Worm (Caenorhabditis elegans): Measurements from ENCODE around the gene C44C10.15.

The C44C10.15 gene

DNA sequence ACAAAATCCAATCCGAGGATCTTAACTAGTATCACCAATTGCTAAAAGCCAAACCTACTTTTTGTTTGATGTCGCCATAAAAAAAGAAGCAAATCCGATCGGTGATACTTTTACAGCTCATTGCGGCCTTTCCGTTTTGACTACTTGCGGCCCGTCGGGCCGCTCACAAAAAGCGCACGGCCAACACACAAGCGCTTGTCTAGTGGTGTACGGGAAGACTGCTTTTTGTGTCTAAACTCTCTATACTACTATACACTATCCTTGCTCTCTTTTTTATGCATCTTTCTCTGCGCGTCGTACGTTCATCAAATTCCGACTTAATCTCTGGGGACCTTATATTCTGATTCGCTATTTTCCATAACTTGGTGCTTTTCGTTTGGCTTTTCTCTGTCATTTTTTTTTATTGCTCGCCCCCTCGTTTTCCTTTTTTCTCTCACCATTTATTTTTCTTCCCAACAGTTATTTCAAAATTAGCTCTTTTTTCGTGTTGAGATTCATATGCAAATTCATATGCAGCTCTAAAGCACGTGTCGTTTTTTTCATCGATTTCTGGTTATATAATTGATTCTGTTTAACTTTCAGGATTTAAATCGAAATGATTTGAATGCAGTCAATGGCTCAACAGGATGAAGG is 33.5 kb downstream of the C44C10.15 start, which contains the start of gene noca-2 (continued):
- TF ChIP-seq aha-1 (tag), result peak; percentile 45
- TF ChIP-seq dmd-6 (GFP tag; IDR thresholded peaks at IDR 0.05), result peak; percentile 36
- peak; percentile 33 for TF ChIP-seq rbr-2 (tag; optimal IDR thresholded peaks at IDR 0.05)
- TF ChIP-seq nhr-10 (tag; optimal IDR thresholded peaks at IDR 0.05), result no peak
- TF ChIP-seq ZK546.5 (tag; optimal IDR thresholded peaks at IDR 0.05), result no peak
- no peak for TF ChIP-seq saeg-2 (GFP tag; IDR thresholded peaks at IDR 0.05)

DNA sequence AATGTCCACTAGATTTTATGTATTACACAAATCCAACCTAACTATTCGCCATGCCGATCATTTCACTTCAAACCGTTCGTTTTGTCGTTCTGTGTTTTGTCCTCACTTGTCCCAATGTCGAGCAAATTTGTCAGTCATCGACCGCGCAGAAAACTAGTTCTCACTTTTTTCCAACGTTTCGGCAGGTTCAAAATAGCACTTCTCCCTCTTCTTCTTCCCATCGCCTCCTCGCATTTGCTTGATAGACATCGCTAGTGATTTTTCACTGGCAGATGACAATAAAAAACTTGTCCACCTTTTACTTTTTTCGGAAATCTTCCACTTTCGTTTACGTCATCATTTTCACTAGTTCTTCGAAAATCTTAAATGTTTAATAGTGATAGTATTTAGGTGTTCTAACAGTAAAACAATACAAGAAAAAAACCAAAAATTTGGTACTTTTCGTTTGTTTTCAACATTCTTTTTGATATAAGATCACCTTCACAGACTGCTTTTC is 34.6 kb downstream of the C44C10.15 start:
- TF ChIP-seq ZK337.2 (GFP tag; IDR thresholded peaks at IDR 0.05) (no peak), dmd-6 (GFP tag; IDR thresholded peaks at IDR 0.05) (no peak), aha-1 (tag) (peak; percentile 61)

DNA sequence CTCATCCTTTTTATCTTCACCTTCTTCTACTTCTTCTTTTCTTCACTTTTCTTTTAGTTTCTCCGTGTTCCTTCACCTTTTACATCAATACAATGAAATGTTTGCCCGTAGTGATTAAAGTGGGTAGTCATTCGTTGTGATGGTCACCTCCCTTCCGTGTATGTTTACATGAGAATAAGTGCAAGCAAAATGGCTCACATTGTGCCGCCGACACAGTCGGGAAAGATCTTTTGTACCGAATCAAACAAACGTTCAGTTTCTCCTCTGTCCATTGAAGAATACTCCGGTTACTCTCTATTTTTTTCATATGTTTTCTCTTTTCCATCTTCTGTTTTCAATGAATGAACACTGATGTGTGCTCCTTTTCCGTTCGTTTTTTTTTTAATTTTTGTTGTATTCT is 36.0 kb downstream of the C44C10.15 start:
- TF ChIP-seq daf-16 (GFP tag; optimal IDR thresholded peaks at IDR 0.05) (no peak), daf-16 (tag; optimal IDR thresholded peaks at IDR 0.05) (peak; percentile 52), D1046.2 (GFP tag; IDR thresholded peaks at IDR 0.05) (no peak), T20F7.1 (GFP tag; optimal IDR thresholded peaks at IDR 0.05) (no peak), mes-2 (tag; optimal IDR thresholded peaks at IDR 0.05; ENCODE audit: poor library complexity, severe bottlenecking) (peak; percentile 9), nhr-6 (tag; optimal IDR thresholded peaks at IDR 0.05) (no peak), dve-1 (tag; optimal IDR thresholded peaks at IDR 0.05; ENCODE audit: insufficient read depth) (peak; percentile 8), ctbp-1 (GFP tag; IDR thresholded peaks at IDR 0.05) (no peak), lsy-2 (tag; optimal IDR thresholded peaks at IDR 0.05) (no peak), ztf-7 (tag; optimal IDR thresholded peaks at IDR 0.05) (no peak), R02D3.7 (tag; optimal IDR thresholded peaks at IDR 0.05) (no peak), dmd-8 (GFP tag; IDR thresholded peaks at IDR 0.05) (no peak), F49E8.2 (tag; optimal IDR thresholded peaks at IDR 0.05; ENCODE audit: borderline replicate concordance) (no peak), duxl-1 (tag; optimal IDR thresholded peaks at IDR 0.05; ENCODE audit: poor library complexity) (no peak), lin-1 (GFP tag; IDR thresholded peaks at IDR 0.05) (no peak), F37D6.2 (tag; optimal IDR thresholded peaks at IDR 0.05) (no peak), pha-4 (GFP tag; IDR thresholded peaks at IDR 0.05) (no peak), pha-4 (tag; optimal IDR thresholded peaks at IDR 0.05) (peak; percentile 62), arid-1 (GFP tag; conservative IDR thresholded peaks at IDR 0.05) (no peak), nhr-42 (GFP tag; IDR thresholded peaks at IDR 0.05) (no peak), pqm-1 (tag; optimal IDR thresholded peaks at IDR 0.05) (no peak), nhr-48 (tag; optimal IDR thresholded peaks at IDR 0.05) (no peak), aha-1 (tag) (peak; percentile 53), ZK337.2 (GFP tag; IDR thresholded peaks at IDR 0.05) (no peak)

DNA sequence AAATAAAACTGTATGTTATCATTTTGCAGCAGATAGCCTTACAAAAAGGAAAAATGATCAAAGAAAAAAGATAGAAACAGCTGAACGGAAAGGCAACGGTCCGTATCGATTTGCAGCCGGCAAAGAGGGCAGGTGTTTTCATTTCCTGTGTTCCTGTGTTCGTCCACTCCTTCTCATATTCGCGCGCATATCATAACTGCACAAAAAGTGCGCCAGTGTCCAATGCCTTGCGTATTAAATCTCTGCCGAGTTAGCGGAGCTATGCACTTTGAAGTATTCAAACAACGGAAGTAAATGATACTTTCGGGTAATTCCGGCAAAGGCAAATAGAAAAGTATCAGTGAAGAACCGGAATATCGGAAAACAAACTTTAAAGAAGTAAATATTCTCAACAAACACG is 37.6 kb downstream of the C44C10.15 start:
- TF ChIP-seq mes-2 (tag; optimal IDR thresholded peaks at IDR 0.05; ENCODE audit: poor library complexity, severe bottlenecking), result peak; percentile 5
- no peak for TF ChIP-seq zag-1 (tag; optimal IDR thresholded peaks at IDR 0.05)
- no peak for TF ChIP-seq fkh-10 (GFP tag; optimal IDR thresholded peaks at IDR 0.05)
- TF ChIP-seq mdt-29 (GFP tag; IDR thresholded peaks at IDR 0.05), result no peak
- TF ChIP-seq dve-1 (tag; optimal IDR thresholded peaks at IDR 0.05; ENCODE audit: insufficient read depth), result peak; percentile 52
- TF ChIP-seq T26A8.4 (GFP tag; IDR thresholded peaks at IDR 0.05), result no peak
- TF ChIP-seq skn-1 (tag; optimal IDR thresholded peaks at IDR 0.05), result no peak
- peak; percentile 9 for TF ChIP-seq nhr-28 (tag; optimal IDR thresholded peaks at IDR 0.05)
- TF ChIP-seq unc-62 (GFP tag; optimal IDR thresholded peaks at IDR 0.05 in 1 of 2), result no peak
- TF ChIP-seq unc-62 (tag; optimal IDR thresholded peaks at IDR 0.05), result no peak
- TF ChIP-seq Y48G9A.11 (GFP tag; IDR thresholded peaks at IDR 0.05), result no peak
- TF ChIP-seq dpl-1 (GFP tag; optimal IDR thresholded peaks at IDR 0.05), result peak; percentile 65
- TF ChIP-seq mep-1 (tag; optimal IDR thresholded peaks at IDR 0.05), result no peak
- no peak for TF ChIP-seq ZK337.2 (GFP tag; IDR thresholded peaks at IDR 0.05)
- no peak for TF ChIP-seq spr-1 (tag; optimal IDR thresholded peaks at IDR 0.05)
- no peak for TF ChIP-seq nhr-77 (tag; optimal IDR thresholded peaks at IDR 0.05)
- TF ChIP-seq duxl-1 (tag; optimal IDR thresholded peaks at IDR 0.05; ENCODE audit: poor library complexity), result no peak
- TF ChIP-seq set-16 (GFP tag; IDR thresholded peaks at IDR 0.05), result no peak
- no peak for TF ChIP-seq zip-2 (tag; optimal IDR thresholded peaks at IDR 0.05)
- TF ChIP-seq lsy-2 (tag; optimal IDR thresholded peaks at IDR 0.05), result no peak

All from whole organism, L4 larva.